Fruit fly (Drosophila melanogaster): ENCODE measurements around the gene Ir7c.
A peak's percentile ranks its signal among the peaks of the same experiment; 100 is the strongest.

Gene Ir7c

DNA sequence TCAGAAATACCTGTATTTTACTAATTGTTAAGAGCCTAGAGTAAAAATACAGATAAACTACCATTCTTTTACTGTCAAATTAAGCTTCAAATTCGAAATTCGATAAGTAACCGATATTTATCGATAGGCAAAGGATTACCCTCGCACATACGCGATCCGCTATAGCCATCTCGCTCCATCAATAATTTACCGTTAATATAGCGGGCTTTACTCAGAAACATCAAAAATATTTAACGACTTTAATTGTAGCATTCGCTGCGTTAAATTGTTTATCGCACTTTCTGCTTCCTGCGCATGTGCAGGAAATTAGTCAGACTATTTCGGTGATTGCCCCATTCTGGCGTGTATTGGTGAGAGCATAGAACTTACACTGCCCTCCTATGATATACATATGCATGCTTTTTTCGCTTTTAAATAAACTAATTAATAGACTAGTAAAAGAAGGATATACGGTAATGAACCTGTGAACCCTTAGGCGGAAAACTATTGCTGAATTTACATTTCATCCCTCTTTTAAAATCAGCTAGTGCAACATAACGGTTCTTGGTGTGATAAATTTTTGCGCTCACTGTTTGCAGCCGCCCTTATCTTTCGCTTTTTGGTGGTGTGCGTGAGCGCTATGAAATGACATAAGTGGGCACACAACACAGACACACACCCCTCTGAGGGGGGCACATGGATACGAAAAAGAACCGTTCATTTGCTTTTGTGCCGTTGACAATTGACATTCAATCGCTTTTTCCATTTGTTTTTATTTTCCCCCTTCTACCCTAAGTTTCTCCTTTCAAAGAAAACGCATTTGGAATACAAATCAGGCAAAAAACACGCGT is 34.3 kb downstream of the Ir7c start, which contains the start of the genes dpr14 and spidey (continued):
- TF ChIP-seq Neu2 (GFP tag; optimal IDR thresholded peaks at IDR 0.05; ENCODE audit: borderline replicate concordance), result peak; percentile 13
- peak; percentile 69 for TF ChIP-seq CG10274 (GFP tag; optimal IDR thresholded peaks at IDR 0.05)
- peak; percentile 81 for TF ChIP-seq Rx (GFP tag; IDR thresholded peaks at IDR 0.05)
- TF ChIP-seq Hr3 (GFP tag; optimal IDR thresholded peaks at IDR 0.05), result peak; percentile 87
- TF ChIP-seq CG2889 (GFP tag; IDR thresholded peaks at IDR 0.05), result peak; percentile 85
- peak; percentile 49; the same call in 1 of the 2 replicates for TF ChIP-seq gt (GFP tag; IDR thresholded peaks at IDR 0.05)
- peak; percentile 79; the same call in 2 of the 3 replicates for TF ChIP-seq CG11560 (tag; IDR thresholded peaks at IDR 0.05)
- TF ChIP-seq Mrtf (GFP tag; IDR thresholded peaks at IDR 0.05), result peak; percentile 86
- TF ChIP-seq CG3281 (GFP tag; optimal IDR thresholded peaks at IDR 0.05), result peak; percentile 92
- no peak for TF ChIP-seq usp (GFP tag; optimal IDR thresholded peaks at IDR 0.05)
- TF ChIP-seq CG17912 (GFP tag; optimal IDR thresholded peaks at IDR 0.05), result peak; percentile 49
- TF ChIP-seq CG7271 (tag; optimal IDR thresholded peaks at IDR 0.05), result no peak
- TF ChIP-seq CG11723 (GFP tag; optimal IDR thresholded peaks at IDR 0.05), result peak; percentile 80
- peak; percentile 74 for TF ChIP-seq CG3407 (GFP tag; optimal IDR thresholded peaks at IDR 0.05)
- TF ChIP-seq CG6765 (GFP tag; optimal IDR thresholded peaks at IDR 0.05), result peak; percentile 90
- TF ChIP-seq CG9609 (GFP tag; optimal IDR thresholded peaks at IDR 0.05), result peak; percentile 84
- peak; percentile 79; the same call in 2 of the 3 replicates for TF ChIP-seq H15 (GFP tag; IDR thresholded peaks at IDR 0.05)
- TF ChIP-seq CG13287 (GFP tag; IDR thresholded peaks at IDR 0.05; ENCODE audit: partially characterized antibody), result 0 out of 2 replicates have a peak, but pooled peaks have one; percentile 32
- TF ChIP-seq gcm (GFP tag; optimal IDR thresholded peaks at IDR 0.05), result peak; percentile 93
- peak; percentile 74 for TF ChIP-seq Nf-YB (GFP tag; optimal IDR thresholded peaks at IDR 0.05)
- peak; percentile 85 for TF ChIP-seq CG18476 (GFP tag; optimal IDR thresholded peaks at IDR 0.05)
- TF ChIP-seq CG7987 (GFP tag; optimal IDR thresholded peaks at IDR 0.05), result peak; percentile 78
- TF ChIP-seq HHEX (GFP tag; optimal IDR thresholded peaks at IDR 0.05), result peak; percentile 93
- TF ChIP-seq gro (GFP tag; optimal IDR thresholded peaks at IDR 0.05), result peak; percentile 92
- TF ChIP-seq br (optimal IDR thresholded peaks at IDR 0.05), result no peak
- peak; percentile 74 for TF ChIP-seq repo (GFP tag; optimal IDR thresholded peaks at IDR 0.05)
- peak; percentile 85 for TF ChIP-seq shn (GFP tag; optimal IDR thresholded peaks at IDR 0.05)
- TF ChIP-seq CG12236 (GFP tag; optimal IDR thresholded peaks at IDR 0.05), result peak; percentile 72
- TF ChIP-seq CG9797 (GFP tag; optimal IDR thresholded peaks at IDR 0.05), result peak; percentile 22
- peak; percentile 67 for TF ChIP-seq eyg (GFP tag; optimal IDR thresholded peaks at IDR 0.05)
- TF ChIP-seq odd (GFP tag; optimal IDR thresholded peaks at IDR 0.05), result peak; percentile 84
- TF ChIP-seq Deaf1 (tag; optimal IDR thresholded peaks at IDR 0.05), result peak; percentile 69
- TF ChIP-seq tio (GFP tag; optimal IDR thresholded peaks at IDR 0.05), result no peak
- peak; percentile 92 for TF ChIP-seq CG12659 (GFP tag; optimal IDR thresholded peaks at IDR 0.05)
- peak; percentile 91 for TF ChIP-seq tap (tag; optimal IDR thresholded peaks at IDR 0.05)
- TF ChIP-seq CG7786 (GFP tag; optimal IDR thresholded peaks at IDR 0.05), result peak; percentile 90
- TF ChIP-seq Xbp1 (GFP tag; optimal IDR thresholded peaks at IDR 0.05), result peak; percentile 90
- TF ChIP-seq mam (GFP tag; optimal IDR thresholded peaks at IDR 0.05), result peak; percentile 88
- peak; percentile 83 for TF ChIP-seq CG4854 (GFP tag; optimal IDR thresholded peaks at IDR 0.05)
- peak; percentile 36 for TF ChIP-seq CG8478 (optimal IDR thresholded peaks at IDR 0.05)
- TF ChIP-seq Dref (GFP tag; IDR thresholded peaks at IDR 0.05), result peak; percentile 58
- TF ChIP-seq CG14667 (GFP tag; IDR thresholded peaks at IDR 0.05), result peak; percentile 86
- TF ChIP-seq Dek (tag; optimal IDR thresholded peaks at IDR 0.05), result peak; percentile 90
- TF ChIP-seq Aef1 (GFP tag; IDR thresholded peaks at IDR 0.05), result peak; percentile 90
- peak; percentile 73 for TF ChIP-seq zen (tag; optimal IDR thresholded peaks at IDR 0.05)
- TF ChIP-seq sug (tag; optimal IDR thresholded peaks at IDR 0.05), result peak; percentile 95
- no peak for TF ChIP-seq prd (optimal IDR thresholded peaks at IDR 0.05)
- peak; percentile 93 for TF ChIP-seq prd (GFP tag; IDR thresholded peaks at IDR 0.05)
- peak; percentile 85 for TF ChIP-seq CG11085 (GFP tag; IDR thresholded peaks at IDR 0.05)
- peak; percentile 87 for TF ChIP-seq CG4328 (GFP tag; optimal IDR thresholded peaks at IDR 0.05)

Measured in whole organism, embryonic.